Fruit fly (Drosophila melanogaster): ENCODE measurements around the gene Galphaf.

Gene Galphaf

DNA sequence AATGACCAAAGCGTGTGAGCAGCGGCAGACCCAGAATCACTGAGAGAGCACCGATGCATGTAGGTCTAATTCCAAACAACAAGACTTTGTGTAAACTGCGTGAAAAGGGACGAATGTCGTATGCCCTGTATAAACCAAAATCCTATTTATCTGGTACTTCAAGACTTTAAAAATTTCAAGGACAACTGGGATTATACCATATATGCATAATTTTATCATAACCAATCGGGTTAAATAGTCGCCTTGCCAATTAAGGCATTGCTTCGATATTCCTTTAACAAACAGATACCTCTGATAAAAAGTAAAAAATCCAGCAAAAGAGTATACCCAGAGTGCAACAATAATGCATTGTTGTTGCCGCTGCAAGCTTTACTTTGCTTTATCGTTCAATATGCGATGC lies 15.3 kb upstream of the Galphaf start (continued):
- no peak for TF ChIP-seq CG10669 (GFP tag; optimal IDR thresholded peaks at IDR 0.05)
- no peak for TF ChIP-seq topi (GFP tag; optimal IDR thresholded peaks at IDR 0.05)
- no peak for TF ChIP-seq net (GFP tag; optimal IDR thresholded peaks at IDR 0.05)
- no peak for TF ChIP-seq lz (GFP tag; optimal IDR thresholded peaks at IDR 0.05)
- TF ChIP-seq CG31627 (GFP tag; optimal IDR thresholded peaks at IDR 0.05): no peak
- TF ChIP-seq pdm3 (GFP tag; optimal IDR thresholded peaks at IDR 0.05): peak; percentile 26
- TF ChIP-seq fd85E (GFP tag; optimal IDR thresholded peaks at IDR 0.05): no peak

DNA sequence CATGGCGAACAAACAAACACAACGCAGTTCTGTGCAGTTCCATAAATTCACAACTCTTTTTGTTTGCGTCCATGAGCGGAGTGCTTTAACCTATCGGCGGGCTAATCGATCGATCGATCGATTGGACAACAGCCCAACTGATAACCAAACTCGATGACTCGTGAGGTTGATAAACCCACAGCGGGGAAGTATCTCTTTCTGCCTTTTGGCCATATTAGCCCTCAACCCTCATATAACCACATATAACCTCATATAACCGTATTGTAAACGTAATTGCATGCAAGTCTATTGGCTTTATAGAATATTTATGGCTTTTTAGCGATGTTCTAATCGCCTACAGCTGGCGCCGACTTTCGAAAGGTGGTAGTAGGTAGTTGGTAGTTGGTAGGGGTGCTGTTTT lies 14.6 kb upstream of the Galphaf start:
- TF ChIP-seq CG1621 (tag; optimal IDR thresholded peaks at IDR 0.05) (no peak), CG6276 (GFP tag; optimal IDR thresholded peaks at IDR 0.05) (no peak), Blimp-1 (GFP tag; optimal IDR thresholded peaks at IDR 0.05) (no peak), Hr39 (GFP tag; optimal IDR thresholded peaks at IDR 0.05) (no peak), pdm3 (GFP tag; optimal IDR thresholded peaks at IDR 0.05) (no peak), fd59A (GFP tag; optimal IDR thresholded peaks at IDR 0.05) (no peak), vri (GFP tag; optimal IDR thresholded peaks at IDR 0.05) (peak; percentile 91), Ets21C (GFP tag; optimal IDR thresholded peaks at IDR 0.05) (no peak), CG11294 (GFP tag; IDR thresholded peaks at IDR 0.05) (no peak), Eip93F (GFP tag; optimal IDR thresholded peaks at IDR 0.05) (peak; percentile 60)

DNA sequence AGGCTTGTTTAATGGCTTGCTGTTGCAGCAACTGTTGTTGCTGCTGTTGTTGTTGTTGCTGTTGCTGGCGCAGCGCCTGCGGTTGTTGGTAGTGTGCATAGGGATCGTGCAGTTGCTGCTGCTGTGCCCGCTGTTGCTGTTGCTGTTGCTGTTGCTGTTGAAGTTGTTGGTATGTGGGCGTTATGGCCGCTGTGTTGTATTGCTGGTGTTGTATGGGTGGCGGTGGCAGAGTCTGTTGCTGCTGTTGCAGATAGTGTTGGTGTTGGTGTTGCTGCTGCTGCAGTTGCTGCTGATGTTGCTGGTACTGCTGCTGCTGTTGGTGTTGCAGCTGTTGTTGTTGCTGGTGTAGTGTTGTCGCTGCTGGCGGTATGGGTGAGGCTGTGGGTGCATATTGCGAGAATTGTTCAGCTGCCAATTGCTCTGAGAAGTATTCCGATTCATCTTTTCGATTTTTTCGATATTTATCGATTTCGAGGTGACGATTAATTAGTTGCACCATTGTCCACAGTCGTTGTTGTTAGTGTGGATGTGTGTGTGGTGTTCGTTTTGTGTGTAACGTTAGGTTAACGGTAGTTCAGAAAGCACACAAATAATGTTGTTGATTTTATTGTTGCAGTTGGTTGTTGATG lies 11.9 kb upstream of the Galphaf start:
- peak; percentile 54 for TF ChIP-seq CG3919 (GFP tag; optimal IDR thresholded peaks at IDR 0.05)
- TF ChIP-seq Hr4 (GFP tag; optimal IDR thresholded peaks at IDR 0.05): no peak

DNA sequence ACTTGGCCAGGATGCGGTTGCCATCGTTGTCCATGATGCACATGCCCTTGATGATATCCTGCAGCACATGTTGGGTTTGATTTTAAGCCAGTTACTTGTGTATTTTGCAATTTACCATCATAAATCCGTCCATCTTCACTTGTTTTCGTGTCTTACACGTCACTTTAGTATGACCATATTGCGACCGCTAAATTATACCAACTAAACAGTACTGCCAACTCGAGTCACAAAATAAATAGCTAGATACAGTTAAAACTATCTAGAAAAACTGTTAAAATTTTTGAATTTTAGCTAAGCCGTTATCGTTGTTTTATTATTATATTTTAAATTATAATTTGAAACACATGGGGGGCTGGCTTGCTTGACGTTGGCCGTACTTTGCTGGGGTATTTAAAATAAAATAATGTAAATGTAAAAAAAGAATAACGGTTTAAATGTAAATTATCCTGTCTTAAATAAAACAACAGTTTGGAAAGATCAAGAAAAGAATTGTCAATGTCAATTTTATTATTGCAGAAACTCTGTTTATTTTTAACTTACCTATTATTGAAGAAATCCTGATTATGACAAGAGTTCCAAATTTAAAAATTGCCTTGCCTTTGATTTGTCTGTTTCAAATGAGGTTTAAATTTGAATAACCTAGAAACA lies 5.8 kb upstream of the Galphaf start, which contains the start of the genes zetaCOP and CG13032:
Gene zetaCOP, minus strand, starts transcription at position 189 of the 648 bp plus-strand sequence.
Gene CG13032, plus strand, starts transcription at position 598 of the 648 bp plus-strand sequence.
- TF ChIP-seq CG32006 (GFP tag; optimal IDR thresholded peaks at IDR 0.05) (no peak), svp (GFP tag) (no peak), CG4318 (GFP tag; optimal IDR thresholded peaks at IDR 0.05) (no peak), Sox102F (GFP tag; optimal IDR thresholded peaks at IDR 0.05) (no peak), Eip93F (GFP tag; optimal IDR thresholded peaks at IDR 0.05) (no peak), Eip75B (GFP tag; optimal IDR thresholded peaks at IDR 0.05) (no peak), spab (GFP tag; optimal IDR thresholded peaks at IDR 0.05) (no peak), Met (GFP tag; optimal IDR thresholded peaks at IDR 0.05) (no peak)

DNA sequence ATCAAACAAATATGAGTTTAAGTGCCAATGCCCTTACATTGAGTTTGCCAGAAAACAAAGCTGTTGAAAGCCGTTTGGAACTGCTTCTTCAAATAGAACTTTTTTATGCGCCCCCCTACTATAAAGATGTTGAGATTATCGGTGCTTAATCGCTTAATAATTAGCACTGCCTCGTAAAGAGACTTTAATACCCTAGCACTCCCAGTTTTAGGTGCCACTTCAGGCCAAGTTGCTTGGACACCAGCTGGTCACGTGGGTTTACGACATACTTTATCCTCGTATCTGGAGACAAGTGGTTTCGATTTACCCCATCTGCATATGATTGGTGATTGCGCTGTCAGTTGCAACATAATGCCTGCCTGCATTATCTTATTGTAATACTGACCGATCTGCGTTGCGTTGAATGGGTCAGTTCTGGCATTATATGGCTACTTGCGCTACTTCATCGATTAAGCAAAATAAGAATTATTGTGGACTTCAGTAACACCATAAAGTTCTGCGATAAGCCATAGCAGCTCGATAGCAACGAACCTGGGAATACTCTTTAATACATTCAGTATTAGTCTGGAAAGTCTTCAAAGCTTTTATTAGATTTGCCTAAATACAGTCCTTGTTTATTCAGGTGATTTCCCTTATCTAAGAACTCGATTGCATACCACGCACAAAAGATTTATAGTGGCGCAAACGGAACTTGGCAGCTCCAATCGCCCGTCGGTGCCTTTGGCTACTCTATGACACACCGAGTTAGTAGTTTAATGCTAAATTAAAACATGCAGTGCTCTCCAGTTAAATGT lies 3.3 kb upstream of the Galphaf start:
- TF ChIP-seq CG10631 (GFP tag; optimal IDR thresholded peaks at IDR 0.05) (no peak), CG11294 (GFP tag; IDR thresholded peaks at IDR 0.05) (no peak), CG4318 (GFP tag; optimal IDR thresholded peaks at IDR 0.05) (no peak), Sox15 (GFP tag; optimal IDR thresholded peaks at IDR 0.05) (no peak), fkh (GFP tag; optimal IDR thresholded peaks at IDR 0.05) (no peak), CG1621 (tag; optimal IDR thresholded peaks at IDR 0.05) (no peak), achi (GFP tag; optimal IDR thresholded peaks at IDR 0.05) (no peak), fd85E (GFP tag; optimal IDR thresholded peaks at IDR 0.05) (no peak), Met (GFP tag; optimal IDR thresholded peaks at IDR 0.05) (no peak), Sox102F (GFP tag; optimal IDR thresholded peaks at IDR 0.05) (no peak), CG34406 (GFP tag; optimal IDR thresholded peaks at IDR 0.05) (no peak), vri (GFP tag; optimal IDR thresholded peaks at IDR 0.05) (peak; percentile 34), Blimp-1 (GFP tag; optimal IDR thresholded peaks at IDR 0.05) (no peak), Eip78C (GFP tag) (peak; percentile 19), CG8319 (GFP tag; optimal IDR thresholded peaks at IDR 0.05) (no peak)

All from whole organism, prepupa.